Worm (Caenorhabditis elegans) whole organism, L1 larva: ENCODE measurements around the gene C17H11.2.
A peak's percentile ranks its signal among the peaks of the same experiment; 100 is the strongest.

Experiments
- C04F5.9 ChIP-seq: sonication (generic microtip); optimal IDR thresholded peaks from 2 replicates; lab custom pipeline; 2016; ENCODE audit warnings: missing genetic modification characterization, missing compliant biosample characterization
- C16A3.4 ChIP-seq: fragments of 150-350 bp; optimal IDR thresholded peaks from 2 replicates; lab custom pipeline; 2014; ENCODE audit warnings: missing biosample characterization, missing genetic modification characterization
- C34B4.2 ChIP-seq: sonication (generic microtip); optimal IDR thresholded peaks from 2 replicates; lab custom pipeline; 2017; ENCODE audit warnings: mild to moderate bottlenecking, missing genetic modification characterization, missing compliant biosample characterization
- aly-2 ChIP-seq: fragments of 150-350 bp; optimal IDR thresholded peaks from 2 replicates; lab custom pipeline; 2014; ENCODE audit warnings: missing biosample characterization, missing genetic modification characterization
- ama-1 ChIP-seq: fragments of 150-350 bp; optimal IDR thresholded peaks from 2 replicates; lab custom pipeline; 2014
- blmp-1 ChIP-seq: fragments of 150-350 bp; optimal IDR thresholded peaks from 2 replicates; lab custom pipeline; 2014; ENCODE audit warnings: missing biosample characterization, missing genetic modification characterization
- ceh-63 ChIP-seq: fragments of 200-800 bp; sonication (Bioruptor generic); optimal IDR thresholded peaks from 2 replicates; lab custom pipeline; 2018; ENCODE audit warnings: mild to moderate bottlenecking, missing genetic modification characterization, missing compliant biosample characterization
- ceh-8 ChIP-seq: fragments of 200-800 bp; sonication (Bioruptor generic); optimal IDR thresholded peaks from 2 replicates; lab custom pipeline; 2018; ENCODE audit warnings: mild to moderate bottlenecking, missing genetic modification characterization, moderate library complexity, missing compliant biosample characterization
- ceh-82 ChIP-seq, 3 experiments: fragments of 150-350 bp in 1 of 3; sonication (generic microtip) in 2 of 3; optimal IDR thresholded peaks; 2 replicates each; lab custom pipeline; 2014 to 2017; ENCODE audit warnings: missing biosample characterization in 3 of 3, missing genetic modification characterization in 3 of 3
- ceh-88 ChIP-seq: fragments of 200-800 bp; sonication (Bioruptor generic); IDR thresholded peaks from 2 replicates; pipeline ENCODE4 v1.3.6; 2022; ENCODE audit warnings: missing genetic modification characterization, missing compliant biosample characterization
- ceh-90 ChIP-seq: sonication (generic microtip); optimal IDR thresholded peaks from 2 replicates; lab custom pipeline; 2016; ENCODE audit warnings: missing genetic modification characterization, missing compliant biosample characterization
- ces-1 ChIP-seq: fragments of 150-350 bp; optimal IDR thresholded peaks from 2 replicates; lab custom pipeline; 2014; ENCODE audit warnings: missing biosample characterization, missing genetic modification reagents, missing genetic modification characterization
- dsc-1 ChIP-seq: sonication (generic microtip); optimal IDR thresholded peaks from 2 replicates; lab custom pipeline; 2016; ENCODE audit warnings: mild to moderate bottlenecking, missing genetic modification characterization, missing compliant biosample characterization
- efl-1 ChIP-seq, 4 experiments: fragments of 150-350 bp; optimal IDR thresholded peaks in 3 of 4; peaks in 1 of 4; 1 replicate in 1 of 4; 2 replicates in 3 of 4; lab custom pipeline; 2014; ENCODE audit warnings: missing biosample characterization in 2 of 4, missing genetic modification characterization in 2 of 4, missing genetic modification reagents in 2 of 4
- egl-13 ChIP-seq: sonication (generic microtip); optimal IDR thresholded peaks from 2 replicates; lab custom pipeline; 2016; ENCODE audit warnings: missing genotype, missing genetic modification reagents, missing genetic modification characterization, missing compliant biosample characterization
- elt-3 ChIP-seq, 6 experiments: fragments of 150-350 bp in 1 of 6; sonication (generic microtip); optimal IDR thresholded peaks; 2 replicates each; lab custom pipeline; 2017 to 2018; ENCODE audit warnings: missing biosample characterization in 6 of 6, missing genetic modification characterization in 6 of 6, inconsistent platforms in 1 of 6
- fkh-4 ChIP-seq: sonication (generic microtip); optimal IDR thresholded peaks from 2 replicates; lab custom pipeline; 2016; ENCODE audit warnings: missing compliant biosample characterization, missing genetic modification characterization, borderline replicate concordance
- fkh-8 ChIP-seq: sonication (generic microtip); optimal IDR thresholded peaks from 2 replicates; lab custom pipeline; 2016; ENCODE audit warnings: mild to moderate bottlenecking, missing genetic modification characterization, missing compliant biosample characterization
- grh-1 ChIP-seq: fragments of 200-800 bp; sonication (Bioruptor generic); IDR thresholded peaks from 2 replicates; pipeline ENCODE4 v1.3.6; 2022; ENCODE audit warnings: missing genetic modification reagents, missing genetic modification characterization, missing compliant biosample characterization
- hlh-17 ChIP-seq: fragments of 200-800 bp; sonication (Bioruptor generic); optimal IDR thresholded peaks from 2 replicates; lab custom pipeline; 2018; ENCODE audit warnings: missing genetic modification characterization, mild to moderate bottlenecking, missing compliant biosample characterization, moderate library complexity, borderline replicate concordance
- hlh-4 ChIP-seq: sonication (generic microtip); optimal IDR thresholded peaks from 2 replicates; lab custom pipeline; 2016; ENCODE audit warnings: mild to moderate bottlenecking, missing genetic modification characterization, missing compliant biosample characterization
- isw-1 ChIP-seq: fragments of 200-800 bp; sonication (Bioruptor generic); IDR thresholded peaks from 2 replicates; pipeline ENCODE4 v1.3.6; 2022; ENCODE audit warnings: missing genetic modification characterization, missing compliant biosample characterization
- jun-1 ChIP-seq: fragments of 150-350 bp; optimal IDR thresholded peaks from 2 replicates; lab custom pipeline; 2014; ENCODE audit warnings: missing biosample characterization, missing genetic modification reagents, missing genetic modification characterization
- lin-14 ChIP-seq: fragments of 200-800 bp; sonication (Bioruptor generic); optimal IDR thresholded peaks from 2 replicates; lab custom pipeline; 2018; ENCODE audit warnings: mild to moderate bottlenecking, missing genetic modification characterization, moderate library complexity, missing compliant biosample characterization
- lin-35 ChIP-seq, 2 experiments: fragments of 150-350 bp; optimal IDR thresholded peaks; 2 replicates each; lab custom pipeline; 2014; ENCODE audit warnings: missing biosample characterization in 2 of 2, missing genetic modification characterization in 2 of 2, missing genetic modification reagents in 2 of 2
- lin-39 ChIP-seq: fragments of 150-350 bp; optimal IDR thresholded peaks from 2 replicates; lab custom pipeline; 2014; ENCODE audit warnings: missing biosample characterization, missing genetic modification reagents, missing genetic modification characterization
- lsy-2 ChIP-seq, 2 experiments: fragments of 150-350 bp; optimal IDR thresholded peaks; 2 replicates each; lab custom pipeline; 2014; ENCODE audit warnings: missing biosample characterization in 2 of 2, missing genetic modification characterization in 2 of 2
- mdl-1 ChIP-seq, 2 experiments: fragments of 150-350 bp; optimal IDR thresholded peaks; 2 replicates each; lab custom pipeline; 2014 to 2017; ENCODE audit warnings: missing biosample characterization in 2 of 2, missing genetic modification characterization in 2 of 2, inconsistent platforms in 1 of 2
- mef-2 ChIP-seq: fragments of 150-350 bp; optimal IDR thresholded peaks from 2 replicates; lab custom pipeline; 2014; ENCODE audit warnings: missing biosample characterization, missing genetic modification characterization
- mep-1 ChIP-seq: fragments of 150-350 bp; optimal IDR thresholded peaks from 2 replicates; lab custom pipeline; 2014; ENCODE audit warnings: missing biosample characterization, missing genetic modification characterization
- nhr-12 ChIP-seq: sonication (generic microtip); optimal IDR thresholded peaks from 2 replicates; lab custom pipeline; 2017; ENCODE audit warnings: missing biosample characterization, missing genetic modification characterization
- nhr-20 ChIP-seq: sonication (generic microtip); optimal IDR thresholded peaks from 2 replicates; lab custom pipeline; 2016; ENCODE audit warnings: mild to moderate bottlenecking, missing genetic modification characterization, missing compliant biosample characterization
- nhr-47 ChIP-seq: sonication (generic microtip); optimal IDR thresholded peaks from 2 replicates; lab custom pipeline; 2016; ENCODE audit warnings: mild to moderate bottlenecking, missing genetic modification characterization, moderate library complexity, missing compliant biosample characterization
- nhr-71 ChIP-seq: sonication (generic microtip); optimal IDR thresholded peaks from 2 replicates; lab custom pipeline; 2016; ENCODE audit warnings: mild to moderate bottlenecking, missing genetic modification characterization, moderate library complexity, missing compliant biosample characterization
- nhr-77 ChIP-seq: fragments of 150-350 bp; optimal IDR thresholded peaks from 2 replicates; lab custom pipeline; 2014; ENCODE audit warnings: missing biosample characterization, missing genetic modification characterization
- nhr-85 ChIP-seq: sonication (generic microtip); peaks from one replicate; lab custom pipeline; 2016; ENCODE audit warnings: missing genetic modification characterization, inconsistent platforms, missing compliant biosample characterization
- pqm-1 ChIP-seq: sonication (generic microtip); optimal IDR thresholded peaks from 3 replicates; lab custom pipeline; 2017; ENCODE audit warnings: missing biosample characterization, missing genetic modification characterization
- rnt-1 ChIP-seq: sonication (generic microtip); optimal IDR thresholded peaks from 2 replicates; lab custom pipeline; 2016; ENCODE audit warnings: mild to moderate bottlenecking, missing genetic modification characterization, moderate library complexity, missing compliant biosample characterization
- skn-1 ChIP-seq: fragments of 150-350 bp; optimal IDR thresholded peaks from 2 replicates; lab custom pipeline; 2014; ENCODE audit warnings: missing biosample characterization, missing genetic modification characterization
- snu-23 ChIP-seq: sonication (generic microtip); optimal IDR thresholded peaks from 2 replicates; lab custom pipeline; 2016; ENCODE audit warnings: missing genetic modification characterization, missing compliant biosample characterization
- sox-4 ChIP-seq: sonication (generic microtip); optimal IDR thresholded peaks from 2 replicates; lab custom pipeline; 2016; ENCODE audit warnings: missing genetic modification characterization, missing compliant biosample characterization
- sptf-1 ChIP-seq: fragments of 150-350 bp; optimal IDR thresholded peaks from 2 replicates; lab custom pipeline; 2014; ENCODE audit warnings: missing biosample characterization, missing genetic modification characterization
- sup-37 ChIP-seq: fragments of 200-800 bp; sonication (Bioruptor generic); optimal IDR thresholded peaks from 2 replicates; lab custom pipeline; 2018; ENCODE audit warnings: mild to moderate bottlenecking, missing genetic modification characterization, missing compliant biosample characterization
- swsn-7 ChIP-seq: sonication (generic microtip); optimal IDR thresholded peaks from 2 replicates; lab custom pipeline; 2016; ENCODE audit warnings: missing genetic modification characterization, missing compliant biosample characterization
- tbx-2 ChIP-seq: sonication (generic microtip); optimal IDR thresholded peaks from 2 replicates; lab custom pipeline; 2016; ENCODE audit warnings: missing genetic modification characterization, missing compliant biosample characterization
- unc-62 ChIP-seq: fragments of 150-350 bp; optimal IDR thresholded peaks from 2 replicates; lab custom pipeline; 2014; ENCODE audit warnings: missing biosample characterization, missing genetic modification reagents, missing genetic modification characterization
- unc-86 ChIP-seq: sonication (generic microtip); optimal IDR thresholded peaks from 2 replicates; lab custom pipeline; 2016; ENCODE audit warnings: missing genetic modification characterization, missing compliant biosample characterization
- xbp-1 ChIP-seq: sonication (generic microtip); optimal IDR thresholded peaks from 2 replicates; lab custom pipeline; 2016; ENCODE audit warnings: missing genetic modification characterization, missing compliant biosample characterization
- ztf-11 ChIP-seq, 2 experiments: sonication (generic microtip); optimal IDR thresholded peaks; 2 replicates each; lab custom pipeline; 2016 to 2017; ENCODE audit warnings: missing genetic modification characterization in 2 of 2, missing biosample characterization in 1 of 2, missing compliant biosample characterization in 1 of 2

C17H11.2 gene

DNA sequence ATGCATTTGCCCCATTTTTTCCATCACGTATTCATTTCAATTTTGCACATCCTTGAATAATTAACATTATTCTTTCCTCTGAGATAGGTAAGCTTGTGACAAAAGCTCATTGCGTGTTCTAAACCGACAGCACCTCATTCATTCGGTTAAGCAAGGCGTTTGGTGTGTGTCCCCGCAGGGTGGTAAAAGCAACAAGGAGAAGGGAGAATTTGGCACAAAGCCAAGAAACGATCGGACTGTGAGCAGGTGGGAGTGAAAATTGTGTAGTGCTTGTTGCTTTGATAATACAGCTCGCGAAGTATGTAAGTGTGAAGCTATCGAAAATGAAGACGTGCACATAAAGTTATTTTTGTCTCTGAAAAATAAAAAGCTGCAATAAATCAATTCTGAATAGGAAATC is 12.6 kb upstream of the C17H11.2 start:
- TF ChIP-seq ztf-11 (tag; optimal IDR thresholded peaks at IDR 0.05; lab: Kevin White, UChicago) (peak in 1 of 2 experiments; percentile 91), skn-1 (no peak), nhr-47 (tag; lab: Kevin White, UChicago) (peak; percentile 29), hlh-17 (GFP tag; lab: Kevin White, UChicago) (no peak), ceh-90 (no peak), aly-2 (tag; lab: Kevin White, UChicago) (no peak), fkh-8 (tag; lab: Kevin White, UChicago) (peak; percentile 64), grh-1 (no peak), tbx-2 (tag; lab: Kevin White, UChicago) (peak; percentile 55), hlh-4 (tag; lab: Kevin White, UChicago) (no peak), dsc-1 (tag; lab: Kevin White, UChicago) (peak; percentile 17), C04F5.9 (no peak), mef-2 (no peak), ceh-63 (GFP tag; lab: Kevin White, UChicago) (no peak), blmp-1 (no peak), unc-86 (tag; lab: Kevin White, UChicago) (peak; percentile 75), nhr-12 (tag; lab: Kevin White, UChicago) (no peak), ceh-8 (no peak), ces-1 (no peak), unc-62 (GFP tag; lab: Kevin White, UChicago) (no peak), sup-37 (GFP tag; lab: Kevin White, UChicago) (no peak), ceh-82 (tag; optimal IDR thresholded peaks at IDR 0.05; lab: Kevin White, UChicago) (peak in 2 of 3 experiments; percentile 7 to 41), lin-14 (peak; percentile 67), rnt-1 (tag; lab: Kevin White, UChicago) (peak; percentile 61), ceh-88 (GFP tag; lab: Robert Waterston, UW) (no peak), fkh-4 (tag; lab: Kevin White, UChicago) (no peak), sptf-1 (no peak), lin-39 (no peak), C16A3.4 (tag; lab: Kevin White, UChicago) (no peak), jun-1 (tag; lab: Kevin White, UChicago) (no peak), lin-35 (GFP tag; optimal IDR thresholded peaks at IDR 0.05; lab: Kevin White, UChicago) (no peak), snu-23 (GFP tag; lab: Kevin White, UChicago) (peak; percentile 26), xbp-1 (tag; lab: Kevin White, UChicago) (peak; percentile 4), isw-1 (GFP tag; lab: Robert Waterston, UW) (no peak), nhr-71 (peak; percentile 40), mep-1 (tag; lab: Kevin White, UChicago) (peak; percentile 23), mdl-1 (tag; optimal IDR thresholded peaks at IDR 0.05; lab: Kevin White, UChicago) (no peak), swsn-7 (tag; lab: Kevin White, UChicago) (peak; percentile 84), C34B4.2 (tag; lab: Kevin White, UChicago) (no peak), lsy-2 (tag; optimal IDR thresholded peaks at IDR 0.05; lab: Kevin White, UChicago) (peak in 1 of 2 experiments; percentile 16)

DNA sequence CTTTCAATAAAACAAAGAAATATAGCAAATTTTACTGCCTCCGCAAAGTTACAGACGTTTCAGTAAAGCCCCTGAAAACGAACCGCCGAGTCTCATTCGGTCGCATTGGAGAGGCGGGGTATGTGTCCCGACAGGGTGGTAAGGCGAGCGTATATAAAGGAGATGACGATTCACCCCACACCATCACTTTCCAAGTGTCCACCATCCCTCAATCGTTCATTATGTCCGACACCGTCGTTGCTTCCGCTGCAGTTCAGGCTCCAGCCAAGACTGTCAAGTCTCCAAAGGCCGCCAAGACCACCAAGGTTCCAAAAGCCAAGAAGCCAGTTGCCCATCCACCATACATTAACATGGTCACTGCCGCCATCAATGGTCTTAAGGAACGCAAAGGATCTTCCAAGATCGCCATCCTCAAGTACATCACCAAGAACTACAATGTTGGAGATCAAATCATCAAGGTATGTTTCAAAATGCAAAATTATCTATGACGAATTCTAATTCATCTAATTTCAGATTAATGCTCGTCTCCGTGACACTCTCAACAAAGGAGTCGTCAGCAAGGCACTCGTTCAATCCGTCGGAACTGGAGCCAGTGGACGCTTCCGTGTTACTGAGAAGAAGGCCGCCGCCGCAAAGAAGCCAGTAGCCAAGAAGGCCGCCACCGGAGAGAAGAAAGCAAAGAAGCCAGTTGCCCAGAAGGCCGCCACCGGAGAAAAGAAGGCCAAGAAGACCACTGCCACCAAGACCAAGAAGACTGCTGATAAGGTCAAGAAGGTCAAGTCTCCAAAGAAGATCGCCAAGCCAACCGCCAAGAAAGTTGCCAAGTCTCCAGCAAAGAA is 10.5 kb upstream of the C17H11.2 start, which contains the start of gene hil-3:
Gene hil-3 (plus strand): TSS at position 195 of the 839 bp plus-strand sequence.
- peak; percentile 40 for TF ChIP-seq xbp-1 (tag; lab: Kevin White, UChicago)
- no peak for TF ChIP-seq egl-13 (tag; lab: Kevin White, UChicago)
- TF ChIP-seq ztf-11 (tag; optimal IDR thresholded peaks at IDR 0.05; lab: Kevin White, UChicago) = peak in 1 of 2 experiments; percentile 6
- TF ChIP-seq elt-3 (tag; optimal IDR thresholded peaks at IDR 0.05; lab: Kevin White, UChicago) = no peak
- TF ChIP-seq lsy-2 (tag; optimal IDR thresholded peaks at IDR 0.05; lab: Kevin White, UChicago) = peak in 1 of 2 experiments; percentile 52
- no peak for TF ChIP-seq efl-1 (optimal IDR thresholded peaks at IDR 0.05; lab: Kevin White, UChicago)
- peak in 1 of 2 experiments; percentile 16 for TF ChIP-seq efl-1 (GFP tag; optimal IDR thresholded peaks at IDR 0.05 in 1 of 2; lab: Kevin White, UChicago)
- TF ChIP-seq lin-35 (GFP tag; optimal IDR thresholded peaks at IDR 0.05; lab: Kevin White, UChicago) = peak; percentile 8 to 31
- TF ChIP-seq hlh-4 (tag; lab: Kevin White, UChicago) = no peak
- TF ChIP-seq nhr-20 (tag; lab: Kevin White, UChicago) = peak; percentile 26
- no peak for TF ChIP-seq mdl-1 (tag; optimal IDR thresholded peaks at IDR 0.05; lab: Kevin White, UChicago)
- peak; percentile 69 for TF ChIP-seq nhr-47 (tag; lab: Kevin White, UChicago)
- TF ChIP-seq mep-1 (tag; lab: Kevin White, UChicago) = peak; percentile 14
- no peak for TF ChIP-seq sptf-1
- TF ChIP-seq nhr-77 (tag; lab: Kevin White, UChicago) = no peak
- TF ChIP-seq rnt-1 (tag; lab: Kevin White, UChicago) = peak; percentile 63
- TF ChIP-seq swsn-7 (tag; lab: Kevin White, UChicago) = peak; percentile 89
- peak; percentile 9 for TF ChIP-seq jun-1 (tag; lab: Kevin White, UChicago)
- peak; percentile 11 for TF ChIP-seq sox-4
- no peak for TF ChIP-seq ces-1
- no peak for TF ChIP-seq pqm-1 (tag; lab: Kevin White, UChicago)
- TF ChIP-seq C34B4.2 (tag; lab: Kevin White, UChicago) = no peak
- TF ChIP-seq ama-1 (lab: Kevin White, UChicago) = peak; percentile 30
- TF ChIP-seq nhr-85 = peak; percentile 74
- peak; percentile 65 for TF ChIP-seq nhr-71
